Fruit fly (Drosophila melanogaster): Measurements from ENCODE around the gene Trm7-34.

The Trm7-34 gene

dm6 chr3R:21090230-21091021 is 43.3 kb downstream of the Trm7-34 start:
- no peak for TF ChIP-seq CG17801 (GFP tag; optimal IDR thresholded peaks at IDR 0.05; ENCODE audit: partially characterized antibody)

- no peak for TF ChIP-seq CG17801 (GFP tag; optimal IDR thresholded peaks at IDR 0.05; ENCODE audit: partially characterized antibody)
Observed at dm6 chr3R:21089416-21089815, 44.3 kb downstream of the Trm7-34 start.

dm6 chr3R:21084979-21085378 is 48.7 kb downstream of the Trm7-34 start:
- no peak for TF ChIP-seq CG17801 (GFP tag; optimal IDR thresholded peaks at IDR 0.05; ENCODE audit: partially characterized antibody)

Measured in ovary, adult (tissue).